Fruit fly (Drosophila melanogaster) whole organism, embryonic: Measurements from ENCODE around the gene CG14017.

Experiments used
- Bgb ChIP-seq: fragments of 200-800 bp; sonication (Bioruptor generic); IDR thresholded peaks from 2 replicates; pipeline ENCODE4 v1.3.6; 2022; ENCODE audit warnings: missing biosample characterization, missing genetic modification characterization; ENCODE audit not compliant: partially characterized antibody
- CG11093 ChIP-seq: fragments of 200-800 bp; sonication (Bioruptor generic); IDR thresholded peaks from 3 replicates; pipeline ENCODE4 v1.3.6; 2022; ENCODE audit warnings: missing biosample characterization, missing genetic modification characterization
- CG1602 ChIP-seq: fragments of 200-800 bp; sonication (Bioruptor generic); optimal IDR thresholded peaks from 3 replicates; lab custom pipeline; 2016; ENCODE audit warnings: missing biosample characterization, missing genetic modification characterization
- CG1647 ChIP-seq: fragments of 200-800 bp; sonication (Bioruptor generic); optimal IDR thresholded peaks from 3 replicates; lab custom pipeline; 2016; ENCODE audit warnings: missing biosample characterization, missing genetic modification characterization
- CG16815 ChIP-seq: fragments of 200-800 bp; sonication (Bioruptor generic); optimal IDR thresholded peaks from 3 replicates; lab custom pipeline; 2017; ENCODE audit warnings: missing biosample characterization, mild to moderate bottlenecking, missing genetic modification characterization
- CG2116 ChIP-seq: fragments of 200-800 bp; sonication (Bioruptor generic); optimal IDR thresholded peaks from 3 replicates; lab custom pipeline; 2018; ENCODE audit warnings: missing biosample characterization, mild to moderate bottlenecking, missing genetic modification characterization
- CG2120 ChIP-seq: fragments of 200-800 bp; sonication (Bioruptor generic); optimal IDR thresholded peaks from 3 replicates; lab custom pipeline; 2016; ENCODE audit warnings: missing biosample characterization, missing genetic modification characterization
- CG31365 ChIP-seq: fragments of 200-800 bp; sonication (Bioruptor generic); optimal IDR thresholded peaks from 2 replicates; lab custom pipeline; 2018; ENCODE audit warnings: missing biosample characterization, mild to moderate bottlenecking, missing genetic modification characterization
- CG32767 ChIP-seq: fragments of 200-800 bp; sonication (Bioruptor generic); IDR thresholded peaks from 2 replicates; pipeline ENCODE4 v1.3.6; 2022; ENCODE audit warnings: missing biosample characterization, missing genetic modification characterization
- CG6689 ChIP-seq: fragments of 200-800 bp; sonication (Bioruptor generic); IDR thresholded peaks from 2 replicates; pipeline ENCODE4 v1.3.6; 2022; ENCODE audit warnings: missing biosample characterization, missing genetic modification characterization
- CG6765 ChIP-seq: fragments of 200-800 bp; sonication (Bioruptor generic); optimal IDR thresholded peaks from 3 replicates; lab custom pipeline; 2017; ENCODE audit warnings: missing biosample characterization, mild to moderate bottlenecking, missing genetic modification characterization
- CG7786 ChIP-seq: fragments of 200-800 bp; sonication (Bioruptor generic); optimal IDR thresholded peaks from 2 replicates; lab custom pipeline; 2016; ENCODE audit warnings: missing biosample characterization, missing genetic modification characterization
- CG7839 ChIP-seq: fragments of 200-800 bp; sonication (Bioruptor generic); optimal IDR thresholded peaks from 3 replicates; lab custom pipeline; 2018; ENCODE audit warnings: missing biosample characterization, mild to moderate bottlenecking, missing genetic modification characterization, moderate library complexity
- CG9437 ChIP-seq: fragments of 200-800 bp; sonication (Bioruptor generic); optimal IDR thresholded peaks from 2 replicates; lab custom pipeline; 2018; ENCODE audit warnings: missing biosample characterization, mild to moderate bottlenecking, missing genetic modification characterization
- Deaf1 ChIP-seq: fragments of 200-800 bp; optimal IDR thresholded peaks from 3 replicates; lab custom pipeline; 2019; ENCODE audit warnings: missing biosample characterization, mild to moderate bottlenecking, missing genetic modification characterization, moderate library complexity
- E2f2 ChIP-seq: fragments of 200-800 bp; sonication (Bioruptor generic); IDR thresholded peaks from 2 replicates; pipeline ENCODE4 v1.3.6; 2022; ENCODE audit warnings: missing biosample characterization, missing genetic modification characterization
- Gug ChIP-seq: fragments of 200-800 bp; sonication (Bioruptor generic); IDR thresholded peaks from 4 replicates; pipeline ENCODE4 v1.3.6; 2022; ENCODE audit warnings: missing biosample characterization, missing genetic modification characterization
- Hand ChIP-seq: fragments of 200-800 bp; sonication (Bioruptor generic); optimal IDR thresholded peaks from 2 replicates; lab custom pipeline; 2017; ENCODE audit warnings: mild to moderate bottlenecking, missing biosample characterization, missing genetic modification reagents, missing genetic modification characterization
- HmgZ ChIP-seq: fragments of 200-800 bp; sonication (Bioruptor generic); optimal IDR thresholded peaks from 2 replicates; lab custom pipeline; 2018; ENCODE audit warnings: missing biosample characterization, mild to moderate bottlenecking, missing genetic modification characterization
- Hr3 ChIP-seq: fragments of 200-800 bp; sonication (Bioruptor generic); optimal IDR thresholded peaks from 3 replicates; lab custom pipeline; 2016; ENCODE audit warnings: missing biosample characterization, missing genetic modification characterization
- Hr51 ChIP-seq, 2 experiments: fragments of 200-800 bp; sonication (Bioruptor generic); optimal IDR thresholded peaks; 2 replicates in 1 of 2; 3 replicates in 1 of 2; lab custom pipeline; 2016 to 2018; ENCODE audit warnings: missing biosample characterization in 2 of 2, missing genetic modification characterization in 2 of 2, mild to moderate bottlenecking in 1 of 2, moderate library complexity in 1 of 2
- Hsf ChIP-seq: fragments of 200-800 bp; sonication (Bioruptor generic); optimal IDR thresholded peaks from 3 replicates; lab custom pipeline; 2016; ENCODE audit warnings: missing biosample characterization, missing genetic modification characterization
- Lhr ChIP-seq: fragments of 200-800 bp; sonication (Bioruptor generic); optimal IDR thresholded peaks from 3 replicates; lab custom pipeline; 2017; ENCODE audit warnings: mild to moderate bottlenecking, missing biosample characterization, missing genetic modification reagents, missing genetic modification characterization
- Med ChIP-seq: fragments of 200-800 bp; sonication (Bioruptor generic); peaks from one replicate; lab custom pipeline; 2016; ENCODE audit warnings: missing biosample characterization, missing genetic modification characterization, mild to moderate bottlenecking, inconsistent platforms, moderate library complexity
- Meics ChIP-seq: fragments of 200-800 bp; sonication (Bioruptor generic); optimal IDR thresholded peaks from 2 replicates; lab custom pipeline; 2017; ENCODE audit warnings: missing biosample characterization, mild to moderate bottlenecking, missing genetic modification characterization
- Ptx1 ChIP-seq: fragments of 200-800 bp; sonication (Bioruptor generic); IDR thresholded peaks from 2 replicates; pipeline ENCODE4 v1.3.6; 2022; ENCODE audit warnings: missing biosample characterization, missing genetic modification characterization
- aop ChIP-seq: fragments of 200-800 bp; sonication (Bioruptor generic); IDR thresholded peaks from 2 replicates; pipeline ENCODE4 v1.3.6; 2022; ENCODE audit warnings: missing biosample characterization, missing genetic modification characterization
- ara ChIP-seq: fragments of 200-800 bp; sonication (Bioruptor generic); IDR thresholded peaks from 2 replicates; pipeline ENCODE4 v1.3.6; 2022; ENCODE audit warnings: missing biosample characterization, missing genetic modification characterization
- az2 ChIP-seq: fragments of 200-800 bp; sonication (Bioruptor generic); optimal IDR thresholded peaks from 3 replicates; lab custom pipeline; 2016; ENCODE audit warnings: missing biosample characterization, missing genetic modification characterization
- cg ChIP-seq: fragments of 200-800 bp; sonication (Bioruptor generic); optimal IDR thresholded peaks from 3 replicates; lab custom pipeline; 2019; ENCODE audit warnings: missing biosample characterization, mild to moderate bottlenecking, missing genetic modification characterization, moderate library complexity
- croc ChIP-seq: fragments of 200-800 bp; sonication (Bioruptor generic); conservative IDR thresholded peaks from 3 replicates; pipeline ENCODE4 v1.3.6; 2022; ENCODE audit warnings: missing biosample characterization, missing genetic modification characterization
- dm ChIP-seq: fragments of 200-800 bp; sonication (Bioruptor generic); optimal IDR thresholded peaks from 3 replicates; lab custom pipeline; 2016; ENCODE audit warnings: missing biosample characterization, missing genetic modification characterization
- emc ChIP-seq: fragments of 200-800 bp; sonication (Bioruptor generic); optimal IDR thresholded peaks from 2 replicates; lab custom pipeline; 2016; ENCODE audit warnings: missing biosample characterization, missing genetic modification characterization
- her ChIP-seq: fragments of 200-800 bp; sonication (Bioruptor generic); optimal IDR thresholded peaks from 2 replicates; lab custom pipeline; 2016; ENCODE audit warnings: missing biosample characterization, missing genetic modification characterization
- hth ChIP-seq: fragments of >200 bp; optimal IDR thresholded peaks from 2 replicates; lab custom pipeline; 2017; ENCODE audit warnings: inconsistent platforms
- ind ChIP-seq: fragments of 200-800 bp; sonication (Bioruptor generic); optimal IDR thresholded peaks from 3 replicates; lab custom pipeline; 2016; ENCODE audit warnings: missing biosample characterization, missing genetic modification characterization
- lbe ChIP-seq: fragments of 200-800 bp; sonication (Bioruptor generic); optimal IDR thresholded peaks from 2 replicates; lab custom pipeline; 2016; ENCODE audit warnings: missing biosample characterization, mild to moderate bottlenecking, missing genetic modification characterization
- nerfin-1 ChIP-seq: fragments of 200-800 bp; sonication (Bioruptor generic); optimal IDR thresholded peaks from 3 replicates; lab custom pipeline; 2019; ENCODE audit warnings: missing biosample characterization, mild to moderate bottlenecking, missing genetic modification characterization, moderate library complexity
- org-1 ChIP-seq: fragments of 200-800 bp; sonication (Bioruptor generic); optimal IDR thresholded peaks from 2 replicates; lab custom pipeline; 2017; ENCODE audit warnings: missing biosample characterization, missing genetic modification characterization
- peb ChIP-seq: fragments of 200-800 bp; sonication (Bioruptor generic); IDR thresholded peaks from 2 replicates; pipeline ENCODE4 v1.3.6; 2022; ENCODE audit warnings: missing biosample characterization, missing genetic modification characterization
- pho ChIP-seq: fragments of 200-800 bp; sonication (Bioruptor generic); optimal IDR thresholded peaks from 2 replicates; lab custom pipeline; 2016; ENCODE audit warnings: missing biosample characterization, missing genetic modification characterization
- pnt ChIP-seq: fragments of 200-800 bp; sonication (Bioruptor generic); optimal IDR thresholded peaks from 3 replicates; lab custom pipeline; 2016; ENCODE audit warnings: missing biosample characterization, missing genetic modification characterization
- psq ChIP-seq: fragments of 200-800 bp; sonication (Bioruptor generic); optimal IDR thresholded peaks from 2 replicates; lab custom pipeline; 2017; ENCODE audit warnings: missing biosample characterization, missing genetic modification characterization
- rib ChIP-seq: fragments of 200-800 bp; sonication (Bioruptor generic); IDR thresholded peaks from 2 replicates; pipeline ENCODE4 v1.3.6; 2022; ENCODE audit warnings: missing biosample characterization, missing genetic modification characterization
- row ChIP-seq: fragments of 200-800 bp; sonication (Bioruptor generic); IDR thresholded peaks from 3 replicates; pipeline ENCODE4 v1.3.6; 2022; ENCODE audit warnings: missing biosample characterization, missing genetic modification characterization
- scrt ChIP-seq: fragments of 200-800 bp; sonication (Bioruptor generic); optimal IDR thresholded peaks from 2 replicates; lab custom pipeline; 2018; ENCODE audit warnings: missing biosample characterization, mild to moderate bottlenecking, missing genetic modification characterization, moderate library complexity
- sisA ChIP-seq: fragments of 200-800 bp; sonication (Bioruptor generic); IDR thresholded peaks from 2 replicates; pipeline ENCODE4 v1.3.6; 2022; ENCODE audit warnings: missing biosample characterization, missing genetic modification characterization
- slp2 ChIP-seq: fragments of 200-800 bp; sonication (Bioruptor generic); optimal IDR thresholded peaks from 2 replicates; lab custom pipeline; 2016; ENCODE audit warnings: missing biosample characterization, missing genetic modification characterization
- ssp ChIP-seq: fragments of 200-800 bp; sonication (Bioruptor generic); IDR thresholded peaks from 2 replicates; pipeline ENCODE4 v1.3.6; 2022; ENCODE audit warnings: missing biosample characterization, missing genetic modification characterization
- stwl ChIP-seq: fragments of 200-800 bp; sonication (Bioruptor generic); optimal IDR thresholded peaks from 3 replicates; lab custom pipeline; 2018; ENCODE audit warnings: missing biosample characterization, mild to moderate bottlenecking, missing genetic modification characterization, moderate library complexity
- ttk ChIP-seq: fragments of 200-800 bp; sonication (Bioruptor generic); IDR thresholded peaks from 2 replicates; pipeline ENCODE4 v2.1.2; 2022; ENCODE audit warnings: missing biosample characterization, missing genetic modification characterization

Gene CG14017

dm6 chr2L:5542944-5543515 is 10.7 kb upstream of the CG14017 start (continued):
- TF ChIP-seq ssp (peak; percentile 52; the same call in 1 of the 2 replicates), CG9437 (peak; percentile 4), rib (no peak; the same call in 1 of the 2 replicates), scrt (GFP tag; lab: Kevin White, UChicago) (peak; percentile 26), CG31365 (tag; lab: Kevin White, UChicago) (no peak), Meics (GFP tag; lab: Kevin White, UChicago) (peak; percentile 60), slp2 (GFP tag; lab: Kevin White, UChicago) (peak; percentile 21), aop (no peak), CG7839 (peak; percentile 54), dm (GFP tag; lab: Kevin White, UChicago) (peak; percentile 49), CG1602 (GFP tag; lab: Kevin White, UChicago) (peak; percentile 11), ttk (GFP tag; lab: Robert Waterston, UW) (peak; percentile 27; the same call in 1 of the 2 replicates), Hsf (GFP tag; lab: Kevin White, UChicago) (peak; percentile 55), CG1647 (no peak), stwl (no peak), row (GFP tag; lab: Robert Waterston, UW) (peak; percentile 82), Deaf1 (peak; percentile 66), ind (GFP tag; lab: Kevin White, UChicago) (peak; percentile 61), her (GFP tag; lab: Kevin White, UChicago) (peak; percentile 70), CG6765 (GFP tag; lab: Kevin White, UChicago) (peak; percentile 39), az2 (peak; percentile 37), hth (lab: Kevin White, UChicago) (no peak), Lhr (GFP tag; lab: Kevin White, UChicago) (no peak), CG2116 (GFP tag; lab: Kevin White, UChicago) (no peak), croc (GFP tag; lab: Robert Waterston, UW) (no peak), pnt (GFP tag; lab: Kevin White, UChicago) (peak; percentile 9), pho (GFP tag; lab: Kevin White, UChicago) (peak; percentile 38), CG11093 (peak; percentile 53; the same call in 1 of the 3 replicates), CG2120 (GFP tag; lab: Kevin White, UChicago) (peak; percentile 76), Med (GFP tag; lab: Kevin White, UChicago) (peak; percentile 95), ara (GFP tag; lab: Robert Waterston, UW) (no peak), CG16815 (GFP tag; lab: Kevin White, UChicago) (no peak), nerfin-1 (tag; lab: Kevin White, UChicago) (peak; percentile 26), org-1 (GFP tag; lab: Kevin White, UChicago) (peak; percentile 30), CG7786 (GFP tag; lab: Kevin White, UChicago) (peak; percentile 26), Hand (GFP tag; lab: Kevin White, UChicago) (peak; percentile 35), cg (peak; percentile 88), peb (GFP tag; lab: Robert Waterston, UW) (no peak; the same call in 1 of the 2 replicates), emc (GFP tag; lab: Kevin White, UChicago) (no peak), CG6689 (GFP tag; lab: Robert Waterston, UW) (peak; percentile 46), HmgZ (peak; percentile 57), lbe (GFP tag; lab: Kevin White, UChicago) (no peak), E2f2 (GFP tag; lab: Robert Waterston, UW) (peak; percentile 47), CG32767 (GFP tag; lab: Robert Waterston, UW) (peak; percentile 58; the same call in 1 of the 2 replicates), Gug (GFP tag; lab: Robert Waterston, UW) (peak; percentile 28; the same call in 1 of the 4 replicates), Bgb (GFP tag; lab: Robert Waterston, UW) (peak; percentile 24), sisA (GFP tag; lab: Robert Waterston, UW) (peak; percentile 54; the same call in 1 of the 2 replicates), psq (GFP tag; lab: Kevin White, UChicago) (peak; percentile 44), Hr51 (GFP tag; optimal IDR thresholded peaks at IDR 0.05; lab: Kevin White, UChicago) (peak in 1 of 2 experiments; percentile 7), Ptx1 (GFP tag; lab: Robert Waterston, UW) (peak; percentile 69), Hr3 (GFP tag; lab: Kevin White, UChicago) (peak; percentile 50)
